Worm (Caenorhabditis elegans) whole organism, mixed stage, embryonic: ENCODE results near the gene mua-6.
"Not testable (repeated sequence)": the region's sequence is repeated elsewhere in the genome, so short reads cannot be mapped to it uniquely, and the experiment has no call there.

Experiments used
- elt-3 ChIP-seq: fragments of 150-350 bp; optimal IDR thresholded peaks from 2 replicates; lab custom pipeline; 2014; ENCODE audit warnings: missing biosample characterization, missing genetic modification characterization
- sem-2 ChIP-seq: fragments of 200-800 bp; sonication (Bioruptor generic); optimal IDR thresholded peaks from 2 replicates; lab custom pipeline; 2018; ENCODE audit warnings: mild to moderate bottlenecking, missing genetic modification characterization, missing compliant biosample characterization
- snpc-4 ChIP-seq: fragments of 150-350 bp; optimal IDR thresholded peaks from 2 replicates; lab custom pipeline; 2014; ENCODE audit warnings: missing biosample characterization, missing genetic modification characterization
- unc-39 ChIP-seq: fragments of 150-350 bp; optimal IDR thresholded peaks from 2 replicates; lab custom pipeline; 2014; ENCODE audit warnings: missing biosample characterization, missing genetic modification characterization
- ztf-11 ChIP-seq: fragments of 150-350 bp; optimal IDR thresholded peaks from 2 replicates; lab custom pipeline; 2014; ENCODE audit warnings: missing biosample characterization, missing genetic modification characterization

- not testable (repeated sequence) for TF ChIP-seq sem-2; unc-39 (tag; lab: Kevin White, UChicago); elt-3 (tag; lab: Kevin White, UChicago); ztf-11; snpc-4
These were observed 52.4 kb downstream of the mua-6 start, which contains the start of gene F23A7.8 for ce11 chrX:16213073-16213472.
